Fruit fly (Drosophila melanogaster): Measurements from ENCODE around the gene CG4849.

CG4849 gene

dm6 chr3R:27948421-27948906 is 14.8 kb upstream of the CG4849 start, which contains the start of gene Gp93 (continued):
- TF ChIP-seq YL-1 (GFP tag; optimal IDR thresholded peaks at IDR 0.05) (peak; percentile 95), CG30403 (GFP tag; optimal IDR thresholded peaks at IDR 0.05) (peak; percentile 70), CG3065 (GFP tag; optimal IDR thresholded peaks at IDR 0.05) (no peak), dimm (GFP tag; IDR thresholded peaks at IDR 0.05) (peak; percentile 16; the same call in 1 of the 2 replicates), CkIIα-i1 (GFP tag; IDR thresholded peaks at IDR 0.05) (no peak), CG17829 (tag; optimal IDR thresholded peaks at IDR 0.05) (peak; percentile 62), E2f1 (GFP tag; IDR thresholded peaks at IDR 0.05) (no peak), gcm (GFP tag; optimal IDR thresholded peaks at IDR 0.05) (no peak), dati (GFP tag; IDR thresholded peaks at IDR 0.05) (no peak), CG12104 (GFP tag; optimal IDR thresholded peaks at IDR 0.05) (no peak), Fer2 (tag; optimal IDR thresholded peaks at IDR 0.05) (no peak), Camta (GFP tag; optimal IDR thresholded peaks at IDR 0.05) (peak; percentile 21), lilli (GFP tag; optimal IDR thresholded peaks at IDR 0.05) (peak; percentile 66), gro (GFP tag; optimal IDR thresholded peaks at IDR 0.05) (no peak), z (GFP tag; IDR thresholded peaks at IDR 0.05) (no peak), lov (optimal IDR thresholded peaks at IDR 0.05) (no peak), lov (GFP tag; IDR thresholded peaks at IDR 0.05) (no peak), Dip3 (GFP tag; optimal IDR thresholded peaks at IDR 0.05) (peak; percentile 25), CG4820 (GFP tag; optimal IDR thresholded peaks at IDR 0.05) (peak; percentile 29), Dbx (GFP tag; IDR thresholded peaks at IDR 0.05) (peak; percentile 52; the same call in 1 of the 3 replicates), CG8478 (optimal IDR thresholded peaks at IDR 0.05) (no peak), Dp (GFP tag; optimal IDR thresholded peaks at IDR 0.05) (no peak), Elba2 (GFP tag; optimal IDR thresholded peaks at IDR 0.05) (peak; percentile 6), HLH3B (GFP tag; IDR thresholded peaks at IDR 0.05) (peak; percentile 49), CG2712 (tag; optimal IDR thresholded peaks at IDR 0.05) (peak; percentile 74), ac (GFP tag; optimal IDR thresholded peaks at IDR 0.05) (no peak), hth (optimal IDR thresholded peaks at IDR 0.05) (no peak), inv (GFP tag; IDR thresholded peaks at IDR 0.05; ENCODE audit: partially characterized antibody) (no peak), CG18599 (GFP tag; optimal IDR thresholded peaks at IDR 0.05) (peak; percentile 30), trh (GFP tag; optimal IDR thresholded peaks at IDR 0.05) (no peak), CG12942 (GFP tag; optimal IDR thresholded peaks at IDR 0.05) (peak; percentile 49), CG10147 (GFP tag; optimal IDR thresholded peaks at IDR 0.05) (no peak), HLH4C (GFP tag; IDR thresholded peaks at IDR 0.05; ENCODE audit: partially characterized antibody) (no peak; the same call in 2 of the 3 replicates), CrebB (tag; optimal IDR thresholded peaks at IDR 0.05) (peak; percentile 5), Hr51 (GFP tag; optimal IDR thresholded peaks at IDR 0.05) (peak; percentile 15 to 66), shn (GFP tag; optimal IDR thresholded peaks at IDR 0.05) (no peak), Doc2 (GFP tag; IDR thresholded peaks at IDR 0.05) (no peak), Adf1 (GFP tag; IDR thresholded peaks at IDR 0.05) (peak; percentile 37; the same call in 1 of the 2 replicates), toy (GFP tag; IDR thresholded peaks at IDR 0.05) (no peak), CG18619 (GFP tag; optimal IDR thresholded peaks at IDR 0.05) (peak; percentile 54), kay (GFP tag; optimal IDR thresholded peaks at IDR 0.05) (no peak), CG5180 (GFP tag; optimal IDR thresholded peaks at IDR 0.05) (no peak), Fer1 (GFP tag; optimal IDR thresholded peaks at IDR 0.05) (peak; percentile 39), CoRest (tag; optimal IDR thresholded peaks at IDR 0.05) (peak; percentile 74), br (optimal IDR thresholded peaks at IDR 0.05) (no peak), crp (GFP tag; optimal IDR thresholded peaks at IDR 0.05) (no peak), Antp (GFP tag; optimal IDR thresholded peaks at IDR 0.05) (peak; percentile 21), CG6765 (GFP tag; optimal IDR thresholded peaks at IDR 0.05) (peak; percentile 34), CG14014 (GFP tag; IDR thresholded peaks at IDR 0.05) (peak; percentile 69), ro (GFP tag; IDR thresholded peaks at IDR 0.05) (peak; percentile 45; the same call in 1 of the 2 replicates), CG15601 (tag; optimal IDR thresholded peaks at IDR 0.05) (no peak), phol (tag; optimal IDR thresholded peaks at IDR 0.05) (peak; percentile 59)
